Fruit fly (Drosophila melanogaster) whole organism, embryonic: ENCODE measurements around the gene RpS2.

ENCODE experiments used
- Asciz ChIP-seq: fragments of 200-800 bp; sonication (Bioruptor generic); optimal IDR thresholded peaks from 2 replicates; lab custom pipeline; 2017; ENCODE audit warnings: missing biosample characterization, mild to moderate bottlenecking, missing genetic modification characterization, missing genetic modification reagents
- C15 ChIP-seq: fragments of 200-800 bp; sonication (Bioruptor generic); IDR thresholded peaks from 3 replicates; pipeline ENCODE4 v1.3.6; 2022; ENCODE audit warnings: missing biosample characterization, missing genetic modification characterization
- CG11504 ChIP-seq: fragments of 200-800 bp; sonication (Bioruptor generic); optimal IDR thresholded peaks from 3 replicates; lab custom pipeline; 2019; ENCODE audit warnings: missing biosample characterization, mild to moderate bottlenecking, missing genetic modification characterization, moderate library complexity
- CG12236 ChIP-seq: fragments of 200-800 bp; sonication (Bioruptor generic); optimal IDR thresholded peaks from 2 replicates; lab custom pipeline; 2016; ENCODE audit warnings: missing biosample characterization, missing genetic modification characterization
- CG12299 ChIP-seq: fragments of 200-800 bp; sonication (Bioruptor generic); optimal IDR thresholded peaks from 2 replicates; lab custom pipeline; 2018; ENCODE audit warnings: missing biosample characterization, mild to moderate bottlenecking, missing genetic modification characterization
- CG1233 ChIP-seq: fragments of 200-800 bp; sonication (Bioruptor generic); optimal IDR thresholded peaks from 4 replicates; lab custom pipeline; 2018; ENCODE audit warnings: missing biosample characterization, mild to moderate bottlenecking, missing genetic modification characterization
- CG12659 ChIP-seq: fragments of 200-800 bp; sonication (Bioruptor generic); optimal IDR thresholded peaks from 3 replicates; lab custom pipeline; 2017; ENCODE audit warnings: mild to moderate bottlenecking, missing biosample characterization, missing genetic modification reagents, missing genetic modification characterization
- CG12769 ChIP-seq: fragments of 200-800 bp; sonication (Bioruptor generic); optimal IDR thresholded peaks from 2 replicates; lab custom pipeline; 2019; ENCODE audit warnings: missing biosample characterization, mild to moderate bottlenecking, missing genetic modification characterization, moderate library complexity
- CG1529 ChIP-seq: fragments of 200-800 bp; sonication (Bioruptor generic); optimal IDR thresholded peaks from 3 replicates; lab custom pipeline; 2018; ENCODE audit warnings: missing biosample characterization, missing genetic modification characterization
- CG17328 ChIP-seq: fragments of 200-800 bp; sonication (Bioruptor generic); IDR thresholded peaks from 2 replicates; pipeline ENCODE4 v1.3.6; 2022; ENCODE audit warnings: missing biosample characterization, missing genetic modification characterization
- CG2202 ChIP-seq: fragments of 200-800 bp; sonication (Bioruptor generic); optimal IDR thresholded peaks from 2 replicates; lab custom pipeline; 2018; ENCODE audit warnings: missing biosample characterization, mild to moderate bottlenecking, missing genetic modification characterization
- CG30403 ChIP-seq: fragments of 200-800 bp; sonication (Bioruptor generic); optimal IDR thresholded peaks from 3 replicates; lab custom pipeline; 2016; ENCODE audit warnings: missing biosample characterization, missing genetic modification characterization
- CG3163 ChIP-seq: fragments of 200-800 bp; sonication (Bioruptor generic); optimal IDR thresholded peaks from 3 replicates; lab custom pipeline; 2016; ENCODE audit warnings: missing biosample characterization, missing genetic modification characterization
- CG32772 ChIP-seq: fragments of 200-800 bp; sonication (Bioruptor generic); IDR thresholded peaks from 2 replicates; pipeline ENCODE4 v1.3.6; 2022; ENCODE audit warnings: missing biosample characterization, missing genetic modification characterization
- CG33557 ChIP-seq: fragments of 200-800 bp; sonication (Bioruptor generic); optimal IDR thresholded peaks from 2 replicates; lab custom pipeline; 2019; ENCODE audit warnings: missing biosample characterization, mild to moderate bottlenecking, missing genetic modification characterization, moderate library complexity
- CG34376 ChIP-seq: fragments of 200-800 bp; sonication (Bioruptor generic); optimal IDR thresholded peaks from 2 replicates; lab custom pipeline; 2018; ENCODE audit warnings: missing biosample characterization, mild to moderate bottlenecking, missing genetic modification characterization
- CG6791 ChIP-seq: fragments of 200-800 bp; sonication (Bioruptor generic); IDR thresholded peaks from 3 replicates; pipeline ENCODE4 v1.3.6; 2022; ENCODE audit warnings: missing biosample characterization, missing genetic modification characterization; ENCODE audit not compliant: partially characterized antibody
- CG8281 ChIP-seq: fragments of 200-800 bp; sonication (Bioruptor generic); optimal IDR thresholded peaks from 2 replicates; lab custom pipeline; 2018; ENCODE audit warnings: missing biosample characterization, mild to moderate bottlenecking, missing genetic modification characterization, moderate library complexity
- CG9727 ChIP-seq: fragments of 200-800 bp; sonication (Bioruptor generic); optimal IDR thresholded peaks from 3 replicates; lab custom pipeline; 2017; ENCODE audit warnings: missing biosample characterization, mild to moderate bottlenecking, missing genetic modification characterization
- CG9797 ChIP-seq: fragments of 200-800 bp; sonication (Bioruptor generic); optimal IDR thresholded peaks from 3 replicates; lab custom pipeline; 2018; ENCODE audit warnings: missing biosample characterization, mild to moderate bottlenecking, missing genetic modification characterization
- Dll ChIP-seq: fragments of 200-800 bp; sonication (Bioruptor generic); IDR thresholded peaks from 4 replicates; pipeline ENCODE4 v1.3.6; 2022; ENCODE audit warnings: missing biosample characterization, missing genetic modification characterization; ENCODE audit not compliant: partially characterized antibody
- ERR ChIP-seq: fragments of 200-800 bp; sonication (Bioruptor generic); optimal IDR thresholded peaks from 2 replicates; lab custom pipeline; 2016; ENCODE audit warnings: missing biosample characterization, missing genetic modification characterization
- Gug ChIP-seq: fragments of 200-800 bp; sonication (Bioruptor generic); IDR thresholded peaks from 4 replicates; pipeline ENCODE4 v1.3.6; 2022; ENCODE audit warnings: missing biosample characterization, missing genetic modification characterization
- Hand ChIP-seq: fragments of 200-800 bp; sonication (Bioruptor generic); optimal IDR thresholded peaks from 2 replicates; lab custom pipeline; 2017; ENCODE audit warnings: mild to moderate bottlenecking, missing biosample characterization, missing genetic modification reagents, missing genetic modification characterization
- Hmx ChIP-seq: fragments of 200-800 bp; sonication (Bioruptor generic); optimal IDR thresholded peaks from 2 replicates; lab custom pipeline; 2016; ENCODE audit warnings: missing biosample characterization, missing genetic modification characterization
- Hr51 ChIP-seq, 2 experiments: fragments of 200-800 bp; sonication (Bioruptor generic); optimal IDR thresholded peaks; 2 replicates in 1 of 2; 3 replicates in 1 of 2; lab custom pipeline; 2016 to 2018; ENCODE audit warnings: missing biosample characterization in 2 of 2, missing genetic modification characterization in 2 of 2, mild to moderate bottlenecking in 1 of 2, moderate library complexity in 1 of 2
- Kr ChIP-seq: fragments of 200-800 bp; sonication (Bioruptor generic); optimal IDR thresholded peaks from 2 replicates; lab custom pipeline; 2017; ENCODE audit warnings: missing biosample characterization, mild to moderate bottlenecking, missing genetic modification characterization
- Mad ChIP-seq: fragments of 200-800 bp; sonication (Bioruptor generic); optimal IDR thresholded peaks from 2 replicates; lab custom pipeline; 2016; ENCODE audit warnings: missing biosample characterization, missing genetic modification characterization
- Nf-YC ChIP-seq: fragments of 200-800 bp; optimal IDR thresholded peaks from 3 replicates; lab custom pipeline; 2019; ENCODE audit warnings: missing biosample characterization, mild to moderate bottlenecking, missing genetic modification characterization, moderate library complexity
- Oaz ChIP-seq: fragments of 200-800 bp; sonication (Bioruptor generic); IDR thresholded peaks from 2 replicates; pipeline ENCODE4 v1.3.6; 2022; ENCODE audit warnings: missing biosample characterization, missing genetic modification characterization
- Sry-β ChIP-seq: fragments of 200-800 bp; sonication (Bioruptor generic); optimal IDR thresholded peaks from 2 replicates; lab custom pipeline; 2018; ENCODE audit warnings: missing biosample characterization, mild to moderate bottlenecking, missing genetic modification characterization, moderate library complexity
- Ssrp ChIP-seq: fragments of 200-800 bp; sonication (Bioruptor generic); optimal IDR thresholded peaks from 2 replicates; lab custom pipeline; 2018; ENCODE audit warnings: missing biosample characterization, mild to moderate bottlenecking, missing genetic modification characterization, moderate library complexity
- TFAM ChIP-seq: fragments of 200-800 bp; sonication (Bioruptor generic); optimal IDR thresholded peaks from 2 replicates; lab custom pipeline; 2017; ENCODE audit warnings: missing biosample characterization, missing genetic modification characterization, inconsistent platforms
- ab ChIP-seq: fragments of 200-800 bp; sonication (Bioruptor generic); optimal IDR thresholded peaks from 2 replicates; lab custom pipeline; 2016; ENCODE audit warnings: missing biosample characterization, missing genetic modification characterization
- ara ChIP-seq: fragments of 200-800 bp; sonication (Bioruptor generic); IDR thresholded peaks from 2 replicates; pipeline ENCODE4 v1.3.6; 2022; ENCODE audit warnings: missing biosample characterization, missing genetic modification characterization
- ash1 ChIP-seq: fragments of 200-800 bp; sonication (Bioruptor generic); optimal IDR thresholded peaks from 2 replicates; lab custom pipeline; 2018; ENCODE audit warnings: missing biosample characterization, mild to moderate bottlenecking, missing genetic modification characterization
- bab2 ChIP-seq: fragments of 200-800 bp; sonication (Bioruptor generic); optimal IDR thresholded peaks from 2 replicates; lab custom pipeline; 2016; ENCODE audit warnings: missing biosample characterization, missing genetic modification characterization
- dan ChIP-seq: fragments of 200-800 bp; sonication (Bioruptor generic); IDR thresholded peaks from 2 replicates; pipeline ENCODE4 v1.3.6; 2022; ENCODE audit warnings: missing biosample characterization, missing genetic modification characterization
- disco-r ChIP-seq: fragments of 200-800 bp; sonication (Bioruptor generic); optimal IDR thresholded peaks from 2 replicates; lab custom pipeline; 2016; ENCODE audit warnings: missing biosample characterization, missing genetic modification characterization
- grau ChIP-seq: fragments of 200-800 bp; optimal IDR thresholded peaks from 3 replicates; lab custom pipeline; 2019; ENCODE audit warnings: missing biosample characterization, mild to moderate bottlenecking, missing genetic modification characterization, moderate library complexity
- gsb-n ChIP-seq: fragments of 200-800 bp; sonication (Bioruptor generic); optimal IDR thresholded peaks from 3 replicates; lab custom pipeline; 2018; ENCODE audit warnings: missing biosample characterization, mild to moderate bottlenecking, missing genetic modification characterization
- hb ChIP-seq: fragments of 200-800 bp; sonication (Bioruptor generic); IDR thresholded peaks from 3 replicates; pipeline ENCODE4 v1.3.6; 2022; ENCODE audit warnings: missing biosample characterization, missing genetic modification characterization; ENCODE audit not compliant: partially characterized antibody
- hbn ChIP-seq: fragments of 200-800 bp; sonication (Bioruptor generic); IDR thresholded peaks from 2 replicates; pipeline ENCODE4 v1.3.6; 2022; ENCODE audit warnings: missing biosample characterization, missing genetic modification characterization; ENCODE audit not compliant: partially characterized antibody
- ken ChIP-seq: fragments of 200-800 bp; sonication (Bioruptor generic); IDR thresholded peaks from 3 replicates; pipeline ENCODE4 v1.3.6; 2022; ENCODE audit warnings: missing biosample characterization, missing genetic modification characterization
- mld ChIP-seq: fragments of 200-800 bp; sonication (Bioruptor generic); IDR thresholded peaks from 3 replicates; pipeline ENCODE4 v1.3.6; 2022; ENCODE audit warnings: missing biosample characterization, missing genetic modification characterization; ENCODE audit not compliant: partially characterized antibody
- nmo ChIP-seq: fragments of 200-800 bp; sonication (Bioruptor generic); optimal IDR thresholded peaks from 2 replicates; lab custom pipeline; 2018; ENCODE audit warnings: missing biosample characterization, mild to moderate bottlenecking, missing genetic modification characterization, moderate library complexity
- pum ChIP-seq: fragments of 200-800 bp; sonication (Bioruptor generic); optimal IDR thresholded peaks from 2 replicates; lab custom pipeline; 2016; ENCODE audit warnings: missing biosample characterization, missing genetic modification characterization
- sr ChIP-seq: fragments of 200-800 bp; sonication (Bioruptor generic); IDR thresholded peaks from 3 replicates; pipeline ENCODE4 v1.3.6; 2022; ENCODE audit warnings: missing biosample characterization, missing genetic modification characterization
- tin ChIP-seq: fragments of 200-800 bp; sonication (Bioruptor generic); optimal IDR thresholded peaks from 3 replicates; lab custom pipeline; 2016; ENCODE audit warnings: missing biosample characterization, missing genetic modification characterization
- tup ChIP-seq: fragments of 200-800 bp; sonication (Bioruptor generic); optimal IDR thresholded peaks from 2 replicates; lab custom pipeline; 2016; ENCODE audit warnings: missing biosample characterization, mild to moderate bottlenecking, missing genetic modification characterization, moderate library complexity
- zen ChIP-seq: fragments of 200-800 bp; sonication (Bioruptor generic); optimal IDR thresholded peaks from 3 replicates; lab custom pipeline; 2018; ENCODE audit warnings: missing biosample characterization, mild to moderate bottlenecking, missing genetic modification characterization, moderate library complexity

The RpS2 gene

DNA sequence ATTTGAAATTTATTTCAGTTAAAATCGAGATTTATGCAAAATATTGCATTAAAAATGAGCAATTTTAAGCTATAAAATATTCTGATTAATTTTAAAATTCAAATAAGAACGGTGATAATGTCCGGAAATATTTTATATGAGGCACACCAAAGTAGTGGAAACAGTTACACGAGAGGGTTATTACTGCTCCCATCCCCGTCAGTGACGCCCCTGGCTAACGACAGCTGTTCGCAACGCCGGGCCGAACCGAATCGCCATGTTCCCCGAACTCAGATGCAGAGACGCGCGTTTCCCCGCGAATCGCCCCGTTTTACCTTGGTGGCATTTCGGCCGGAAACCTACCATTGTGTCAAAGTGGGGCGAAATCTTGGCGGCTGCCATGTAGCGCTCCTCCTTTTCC is 14.4 kb upstream of the RpS2 start (continued):
- TF ChIP-seq hbn (GFP tag; lab: Robert Waterston, UW), result no peak
- no peak for TF ChIP-seq Dll (GFP tag; lab: Robert Waterston, UW)
- no peak for TF ChIP-seq Mad (GFP tag; lab: Kevin White, UChicago)
- no peak for TF ChIP-seq Hand
- TF ChIP-seq ERR (GFP tag; lab: Kevin White, UChicago), result no peak
- no peak for TF ChIP-seq CG9797 (GFP tag; lab: Kevin White, UChicago)
- no peak for TF ChIP-seq CG8281 (tag; lab: Kevin White, UChicago)
- peak; percentile 19 for TF ChIP-seq grau (tag; lab: Kevin White, UChicago)
- peak; percentile 60; the same call in 2 of the 4 replicates for TF ChIP-seq Gug (GFP tag; lab: Robert Waterston, UW)
- TF ChIP-seq tin (GFP tag; lab: Kevin White, UChicago), result peak; percentile 39
- TF ChIP-seq CG12769 (tag; lab: Kevin White, UChicago), result peak; percentile 32
- TF ChIP-seq Nf-YC (tag; lab: Kevin White, UChicago), result no peak
- TF ChIP-seq CG2202 (tag; lab: Kevin White, UChicago), result no peak
- TF ChIP-seq gsb-n, result no peak
- TF ChIP-seq bab2 (GFP tag; lab: Kevin White, UChicago), result no peak
- no peak for TF ChIP-seq CG12299 (tag; lab: Kevin White, UChicago)
- no peak for TF ChIP-seq nmo (GFP tag; lab: Kevin White, UChicago)
- TF ChIP-seq mld (GFP tag; lab: Robert Waterston, UW), result no peak
- no peak for TF ChIP-seq ash1
- no peak for TF ChIP-seq Hr51 (GFP tag; optimal IDR thresholded peaks at IDR 0.05; lab: Kevin White, UChicago)
- TF ChIP-seq Ssrp (tag; lab: Kevin White, UChicago), result no peak
- TF ChIP-seq CG11504 (tag; lab: Kevin White, UChicago), result peak; percentile 31
- no peak for TF ChIP-seq ab (GFP tag; lab: Kevin White, UChicago)
- TF ChIP-seq CG32772 (GFP tag; lab: Robert Waterston, UW), result no peak
- TF ChIP-seq zen, result no peak
- peak; percentile 9 for TF ChIP-seq CG30403 (GFP tag; lab: Kevin White, UChicago)
- TF ChIP-seq sr (GFP tag; lab: Robert Waterston, UW), result no peak
- TF ChIP-seq ara (GFP tag; lab: Robert Waterston, UW), result peak; percentile 24
- TF ChIP-seq Kr (GFP tag; lab: Kevin White, UChicago), result no peak
- no peak for TF ChIP-seq Asciz (GFP tag; lab: Kevin White, UChicago)
- no peak for TF ChIP-seq C15 (GFP tag; lab: Robert Waterston, UW)
- peak; percentile 36 for TF ChIP-seq CG17328
- TF ChIP-seq tup (GFP tag; lab: Kevin White, UChicago), result no peak
- no peak for TF ChIP-seq CG6791
- no peak for TF ChIP-seq CG33557 (GFP tag; lab: Kevin White, UChicago)
- no peak for TF ChIP-seq Oaz
- no peak for TF ChIP-seq Hmx (GFP tag; lab: Kevin White, UChicago)
- no peak for TF ChIP-seq dan (GFP tag; lab: Robert Waterston, UW)
- TF ChIP-seq CG3163 (GFP tag; lab: Kevin White, UChicago), result no peak
- TF ChIP-seq hb (GFP tag; lab: Robert Waterston, UW), result no peak
- no peak for TF ChIP-seq CG1233 (GFP tag; lab: Kevin White, UChicago)
- TF ChIP-seq CG12236, result no peak
- no peak for TF ChIP-seq CG9727 (GFP tag; lab: Kevin White, UChicago)
- no peak for TF ChIP-seq TFAM
- no peak for TF ChIP-seq CG34376
- TF ChIP-seq Sry-β (GFP tag; lab: Kevin White, UChicago), result no peak
- no peak for TF ChIP-seq CG1529 (GFP tag; lab: Kevin White, UChicago)
- peak; percentile 28 for TF ChIP-seq CG12659
- TF ChIP-seq disco-r (GFP tag; lab: Kevin White, UChicago), result no peak
- peak; percentile 26; the same call in 1 of the 3 replicates for TF ChIP-seq ken (GFP tag; lab: Robert Waterston, UW)
- no peak for TF ChIP-seq pum (GFP tag; lab: Kevin White, UChicago)
